Fruit fly (Drosophila melanogaster) whole organism, prepupa: ENCODE results near the gene Larp4B.

Source experiments
- Blimp-1 ChIP-seq: fragments of 200-800 bp; sonication (Bioruptor generic); optimal IDR thresholded peaks from 3 replicates; lab custom pipeline; 2017; ENCODE audit warnings: missing biosample characterization, missing genetic modification characterization, mild to moderate bottlenecking, moderate library complexity, missing genetic modification reagents
- CG10631 ChIP-seq: fragments of 200-800 bp; sonication (Bioruptor generic); optimal IDR thresholded peaks from 2 replicates; lab custom pipeline; 2016; ENCODE audit warnings: missing biosample characterization, missing genetic modification characterization
- CG10669 ChIP-seq: fragments of 200-800 bp; sonication (Bioruptor generic); optimal IDR thresholded peaks from 3 replicates; lab custom pipeline; 2018; ENCODE audit warnings: missing biosample characterization, mild to moderate bottlenecking, missing genetic modification characterization, moderate library complexity
- CG11902 ChIP-seq: fragments of 200-800 bp; sonication (Bioruptor generic); optimal IDR thresholded peaks from 3 replicates; lab custom pipeline; 2016; ENCODE audit warnings: missing biosample characterization, missing genetic modification characterization
- CG15336 ChIP-seq: fragments of 200-800 bp; sonication (Bioruptor generic); IDR thresholded peaks from 2 replicates; pipeline ENCODE4 v1.3.6; 2022; ENCODE audit warnings: missing biosample characterization, missing genetic modification characterization
- CG1621 ChIP-seq: fragments of 200-800 bp; sonication (Bioruptor generic); optimal IDR thresholded peaks from 3 replicates; lab custom pipeline; 2018; ENCODE audit warnings: missing biosample characterization, mild to moderate bottlenecking, missing genetic modification characterization
- CG16779 ChIP-seq: fragments of 200-800 bp; sonication (Bioruptor generic); optimal IDR thresholded peaks from 3 replicates; lab custom pipeline; 2017; ENCODE audit warnings: missing biosample characterization, mild to moderate bottlenecking, missing genetic modification characterization
- CG32006 ChIP-seq: fragments of 200-800 bp; sonication (Bioruptor generic); optimal IDR thresholded peaks from 3 replicates; lab custom pipeline; 2017; ENCODE audit warnings: missing biosample characterization, mild to moderate bottlenecking, missing genetic modification characterization
- CG3919 ChIP-seq: fragments of 200-800 bp; sonication (Bioruptor generic); optimal IDR thresholded peaks from 3 replicates; lab custom pipeline; 2016; ENCODE audit warnings: missing biosample characterization, missing genetic modification characterization
- CG4318 ChIP-seq: fragments of 200-800 bp; sonication (Bioruptor generic); optimal IDR thresholded peaks from 3 replicates; lab custom pipeline; 2017; ENCODE audit warnings: missing biosample characterization, mild to moderate bottlenecking, missing genetic modification characterization
- CG6163 ChIP-seq: fragments of 200-800 bp; sonication (Bioruptor generic); IDR thresholded peaks from 3 replicates; pipeline ENCODE4 v1.3.6; 2022; ENCODE audit warnings: missing biosample characterization, missing genetic modification characterization
- CG6276 ChIP-seq: fragments of 200-800 bp; sonication (Bioruptor generic); optimal IDR thresholded peaks from 2 replicates; lab custom pipeline; 2017; ENCODE audit warnings: missing biosample characterization, mild to moderate bottlenecking, missing genetic modification characterization
- CG6792 ChIP-seq: fragments of 200-800 bp; sonication (Bioruptor generic); optimal IDR thresholded peaks from 3 replicates; lab custom pipeline; 2016; ENCODE audit warnings: missing biosample characterization, missing genetic modification characterization
- CG6854 ChIP-seq: fragments of 200-800 bp; sonication (Bioruptor generic); optimal IDR thresholded peaks from 2 replicates; lab custom pipeline; 2017; ENCODE audit warnings: missing biosample characterization, mild to moderate bottlenecking, missing genetic modification characterization
- CG7368 ChIP-seq: fragments of 200-800 bp; sonication (Bioruptor generic); optimal IDR thresholded peaks from 3 replicates; lab custom pipeline; 2016; ENCODE audit warnings: missing biosample characterization, missing genetic modification characterization
- CG8119 ChIP-seq: fragments of 200-800 bp; sonication (Bioruptor generic); IDR thresholded peaks from 3 replicates; pipeline ENCODE4 v1.3.6; 2022; ENCODE audit warnings: missing biosample characterization, missing genetic modification characterization
- CG8319 ChIP-seq: fragments of 200-800 bp; sonication (Bioruptor generic); optimal IDR thresholded peaks from 3 replicates; lab custom pipeline; 2016; ENCODE audit warnings: missing biosample characterization, missing genetic modification characterization
- Eip75B ChIP-seq: fragments of 200-800 bp; sonication (Bioruptor generic); optimal IDR thresholded peaks from 3 replicates; lab custom pipeline; 2016; ENCODE audit warnings: missing biosample characterization, missing genetic modification characterization
- Eip78C ChIP-seq: fragments of 200-800 bp; sonication (Bioruptor generic); peaks from one replicate; lab custom pipeline; 2016; ENCODE audit warnings: missing biosample characterization, missing genetic modification characterization
- Gug ChIP-seq: fragments of 200-800 bp; sonication (Bioruptor generic); IDR thresholded peaks from 2 replicates; pipeline ENCODE4 v1.3.6; 2022; ENCODE audit warnings: missing biosample characterization, missing genetic modification characterization
- Hr38 ChIP-seq: sonication (Bioruptor generic); optimal IDR thresholded peaks from 2 replicates; lab custom pipeline; 2016; ENCODE audit warnings: missing biosample characterization, missing genetic modification characterization
- Hr4 ChIP-seq: fragments of 200-800 bp; sonication (Bioruptor generic); optimal IDR thresholded peaks from 3 replicates; lab custom pipeline; 2016; ENCODE audit warnings: missing biosample characterization, missing genetic modification characterization
- Smox ChIP-seq: fragments of 200-800 bp; sonication (Bioruptor generic); optimal IDR thresholded peaks from 3 replicates; lab custom pipeline; 2016; ENCODE audit warnings: missing biosample characterization, missing genetic modification characterization
- Sox14 ChIP-seq: fragments of 200-800 bp; sonication (Bioruptor generic); optimal IDR thresholded peaks from 3 replicates; lab custom pipeline; 2016; ENCODE audit warnings: missing biosample characterization, missing genetic modification characterization
- achi ChIP-seq: fragments of 200-800 bp; sonication (Bioruptor generic); optimal IDR thresholded peaks from 3 replicates; lab custom pipeline; 2016; ENCODE audit warnings: missing biosample characterization, missing genetic modification characterization
- acj6 ChIP-seq: fragments of 200-800 bp; sonication (Bioruptor generic); optimal IDR thresholded peaks from 3 replicates; lab custom pipeline; 2016; ENCODE audit warnings: missing biosample characterization, missing genetic modification characterization
- dsx ChIP-seq: fragments of 200-800 bp; optimal IDR thresholded peaks from 3 replicates; lab custom pipeline; 2019; ENCODE audit warnings: missing biosample characterization, mild to moderate bottlenecking, missing genetic modification characterization, moderate library complexity; ENCODE audit not compliant: poor library complexity, severe bottlenecking
- esn ChIP-seq: fragments of 200-800 bp; sonication (Bioruptor generic); optimal IDR thresholded peaks from 2 replicates; lab custom pipeline; 2016; ENCODE audit warnings: missing biosample characterization, mild to moderate bottlenecking, missing genetic modification characterization, moderate library complexity
- fkh ChIP-seq: fragments of 200-800 bp; sonication (Bioruptor generic); optimal IDR thresholded peaks from 3 replicates; lab custom pipeline; 2017; ENCODE audit warnings: missing biosample characterization, mild to moderate bottlenecking, missing genetic modification characterization, moderate library complexity
- lz ChIP-seq: fragments of 200-800 bp; sonication (Bioruptor generic); optimal IDR thresholded peaks from 3 replicates; lab custom pipeline; 2016; ENCODE audit warnings: missing biosample characterization, missing genetic modification characterization
- pdm3 ChIP-seq: fragments of 200-800 bp; sonication (Bioruptor generic); optimal IDR thresholded peaks from 3 replicates; lab custom pipeline; 2016; ENCODE audit warnings: missing biosample characterization, missing genetic modification characterization
- spab ChIP-seq: fragments of 200-800 bp; sonication (Bioruptor generic); optimal IDR thresholded peaks from 2 replicates; lab custom pipeline; 2017; ENCODE audit warnings: missing biosample characterization, mild to moderate bottlenecking, missing genetic modification characterization, missing genetic modification reagents
- ss ChIP-seq, 2 experiments: fragments of 200-800 bp; sonication (Bioruptor generic); optimal IDR thresholded peaks; 2 replicates in 1 of 2; 3 replicates in 1 of 2; lab custom pipeline; 2017 to 2018; ENCODE audit warnings: mild to moderate bottlenecking in 2 of 2, missing biosample characterization in 2 of 2, missing genetic modification characterization in 2 of 2, moderate library complexity in 1 of 2
- topi ChIP-seq: fragments of 200-800 bp; sonication (Bioruptor generic); optimal IDR thresholded peaks from 3 replicates; lab custom pipeline; 2016; ENCODE audit warnings: missing biosample characterization, missing genetic modification characterization

Gene Larp4B

DNA sequence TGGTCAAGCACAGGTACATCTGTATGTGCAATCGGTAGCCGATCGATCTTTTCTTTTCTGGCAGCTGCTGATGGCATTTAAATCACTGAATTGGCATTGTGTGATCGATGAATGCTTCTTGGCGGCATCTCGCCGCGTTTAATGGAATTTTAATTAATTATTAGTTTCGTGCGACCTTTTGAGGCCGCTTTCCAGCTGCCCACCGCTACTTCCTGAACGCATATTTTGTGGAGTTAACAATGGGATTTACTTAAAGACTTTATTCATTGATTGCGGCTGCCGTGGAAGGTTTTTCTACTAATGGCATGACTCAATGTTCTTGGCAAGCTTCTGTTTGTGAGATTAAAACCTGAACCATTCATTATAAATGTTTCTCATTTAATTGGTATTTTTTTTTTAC lies 37.0 kb downstream of the Larp4B start:
- TF ChIP-seq Eip75B (GFP tag; lab: Kevin White, UChicago) (no peak), Blimp-1 (GFP tag; lab: Kevin White, UChicago) (no peak), ss (GFP tag; optimal IDR thresholded peaks at IDR 0.05; lab: Kevin White, UChicago) (no peak), spab (GFP tag; lab: Kevin White, UChicago) (no peak), CG6854 (GFP tag; lab: Kevin White, UChicago) (no peak)
- TF ChIP-seq, all 60 proteins: peak for 0

DNA sequence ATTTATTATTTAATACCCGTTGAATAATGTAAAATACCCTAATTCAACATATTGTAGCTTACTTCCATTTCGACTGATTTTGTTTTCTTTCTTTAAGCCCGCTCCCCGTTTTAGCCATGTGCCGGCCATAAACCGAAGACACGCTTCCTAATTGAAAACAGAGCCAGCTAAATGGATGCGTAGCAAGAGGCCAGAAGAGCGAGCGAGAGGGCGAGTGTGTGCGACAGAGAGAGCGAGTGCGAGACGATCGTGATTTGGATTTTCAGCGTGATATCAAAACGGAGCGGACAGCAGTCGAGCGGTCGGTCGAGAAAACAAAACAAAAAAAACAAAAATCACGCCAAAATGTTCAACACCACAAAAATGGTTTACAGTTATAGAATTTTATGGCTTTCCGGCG lies 41.7 kb downstream of the Larp4B start:
- TF ChIP-seq CG10669 (GFP tag; lab: Kevin White, UChicago), result no peak
- no peak for TF ChIP-seq CG8119 (GFP tag; lab: Robert Waterston, UW)
- TF ChIP-seq CG16779 (tag; lab: Kevin White, UChicago), result no peak
- no peak for TF ChIP-seq dsx (GFP tag; lab: Kevin White, UChicago)
- TF ChIP-seq CG6792 (GFP tag; lab: Kevin White, UChicago), result no peak
- TF ChIP-seq CG10631 (GFP tag; lab: Kevin White, UChicago), result no peak
- TF ChIP-seq lz, result no peak
- no peak for TF ChIP-seq pdm3 (GFP tag; lab: Kevin White, UChicago)
- TF ChIP-seq Gug, result no peak
- no peak for TF ChIP-seq CG6276 (GFP tag; lab: Kevin White, UChicago)
- no peak for TF ChIP-seq ss (GFP tag; optimal IDR thresholded peaks at IDR 0.05; lab: Kevin White, UChicago)
- TF ChIP-seq topi, result no peak
- TF ChIP-seq spab (GFP tag; lab: Kevin White, UChicago), result no peak
- TF ChIP-seq Sox14, result no peak
- no peak for TF ChIP-seq fkh (GFP tag; lab: Kevin White, UChicago)
- TF ChIP-seq Eip75B (GFP tag; lab: Kevin White, UChicago), result no peak
- TF ChIP-seq Smox (GFP tag; lab: Kevin White, UChicago), result no peak
- no peak for TF ChIP-seq CG15336 (GFP tag; lab: Robert Waterston, UW)

DNA sequence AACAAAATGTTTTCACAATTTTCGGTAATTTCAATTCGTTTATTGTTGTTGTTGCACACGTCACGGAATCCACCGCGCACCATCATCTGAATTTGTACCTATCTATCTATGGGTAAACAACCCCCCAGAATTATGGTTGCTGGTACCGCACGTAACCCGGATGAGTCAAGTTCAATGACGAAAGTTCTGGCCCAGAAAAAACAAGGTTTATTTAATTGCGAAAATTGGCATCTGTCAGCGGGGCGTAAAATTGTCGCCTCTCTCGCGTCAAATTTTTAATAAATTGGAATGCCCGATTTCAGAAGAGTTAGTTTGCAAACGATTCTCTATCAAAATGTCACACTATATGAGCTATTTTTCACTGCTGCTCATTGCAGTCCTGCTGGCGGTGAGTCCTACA lies 43.5 kb downstream of the Larp4B start, which contains the start of gene CG34265:
Gene CG34265, plus strand, starts transcription at position 301 of the 400 bp plus-strand sequence.
- no peak for TF ChIP-seq CG10631 (GFP tag; lab: Kevin White, UChicago)
- TF ChIP-seq CG6792 (GFP tag; lab: Kevin White, UChicago), result no peak
- no peak for TF ChIP-seq Eip78C (GFP tag; lab: Kevin White, UChicago)
- no peak for TF ChIP-seq pdm3 (GFP tag; lab: Kevin White, UChicago)
- TF ChIP-seq CG8319 (GFP tag; lab: Kevin White, UChicago), result no peak
- TF ChIP-seq CG1621 (tag; lab: Kevin White, UChicago), result no peak
- no peak for TF ChIP-seq Hr4 (GFP tag; lab: Kevin White, UChicago)
- TF ChIP-seq acj6 (GFP tag; lab: Kevin White, UChicago), result no peak
- no peak for TF ChIP-seq CG11902 (GFP tag; lab: Kevin White, UChicago)
- no peak for TF ChIP-seq esn (GFP tag; lab: Kevin White, UChicago)
- TF ChIP-seq CG16779 (tag; lab: Kevin White, UChicago), result no peak
- TF ChIP-seq fkh (GFP tag; lab: Kevin White, UChicago), result no peak
- TF ChIP-seq Hr38 (GFP tag; lab: Kevin White, UChicago), result no peak
- no peak for TF ChIP-seq CG4318 (GFP tag; lab: Kevin White, UChicago)

DNA sequence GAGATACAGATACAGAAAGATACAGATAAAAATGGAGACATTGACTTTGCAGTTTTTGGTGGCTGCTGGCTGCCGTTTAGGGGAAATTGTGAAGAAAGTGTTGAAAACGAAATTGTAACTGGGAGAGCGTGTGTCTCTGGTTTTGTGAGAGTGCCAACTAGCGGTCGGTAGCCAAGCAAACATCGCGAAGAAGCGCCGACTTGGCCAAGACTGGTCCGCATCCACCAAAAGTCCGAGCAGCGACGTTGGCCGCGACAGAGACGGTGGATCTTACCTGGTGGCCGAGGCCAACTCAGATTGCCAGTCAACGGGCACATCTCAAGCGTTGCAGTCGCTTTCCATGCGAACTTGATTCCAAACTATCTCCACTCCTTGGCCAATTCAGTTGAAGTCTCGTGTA lies 46.1 kb downstream of the Larp4B start, which contains the start of gene CG14960:
Gene CG14960, plus strand, starts transcription at position 301 of the 400 bp plus-strand sequence.
- TF ChIP-seq Eip78C (GFP tag; lab: Kevin White, UChicago) (peak; percentile 54), CG6163 (GFP tag; lab: Robert Waterston, UW) (peak; percentile 30; the same call in 1 of the 3 replicates), Hr38 (GFP tag; lab: Kevin White, UChicago) (no peak), spab (GFP tag; lab: Kevin White, UChicago) (no peak)

DNA sequence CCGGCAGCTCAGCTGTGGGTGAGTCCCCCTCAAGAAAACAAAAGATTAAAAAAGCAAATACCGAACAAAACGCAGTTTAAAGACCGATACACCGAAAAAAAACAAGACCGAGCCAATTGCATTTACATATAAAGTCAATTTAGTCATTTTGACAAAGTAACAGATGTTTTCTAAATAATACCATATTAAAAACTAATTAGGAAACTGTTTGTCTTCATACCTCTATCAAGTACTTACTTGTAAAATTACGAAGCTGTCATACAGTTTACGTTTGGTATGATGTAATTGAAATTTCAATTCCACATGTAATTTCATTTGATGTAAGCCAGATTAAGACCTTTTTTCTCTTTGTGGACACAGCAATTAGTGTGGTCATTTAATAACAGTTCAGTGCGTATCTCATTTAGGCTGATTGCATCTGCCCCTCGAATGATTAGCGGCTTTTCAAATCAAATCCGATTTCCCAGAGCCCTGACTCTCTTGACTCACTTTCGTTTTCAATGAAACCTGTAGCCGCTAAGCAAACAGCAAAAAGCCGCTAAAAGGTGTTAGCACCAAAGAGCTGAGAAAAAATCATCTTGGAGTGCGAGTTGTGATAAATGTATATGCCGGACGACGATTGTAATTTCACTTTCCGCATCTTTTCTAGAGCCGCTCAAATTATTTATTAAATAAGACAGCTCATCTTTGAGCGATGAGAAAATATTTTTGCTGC lies 50.0 kb downstream of the Larp4B start:
- TF ChIP-seq Blimp-1 (GFP tag; lab: Kevin White, UChicago) (peak; percentile 59), CG15336 (GFP tag; lab: Robert Waterston, UW) (0 out of 2 replicates have a peak, but pooled peaks have one; percentile 16), Eip78C (GFP tag; lab: Kevin White, UChicago) (peak; percentile 76), CG3919 (GFP tag; lab: Kevin White, UChicago) (peak; percentile 6), CG8119 (GFP tag; lab: Robert Waterston, UW) (no peak), achi (GFP tag; lab: Kevin White, UChicago) (peak; percentile 17), CG16779 (tag; lab: Kevin White, UChicago) (no peak), Hr4 (GFP tag; lab: Kevin White, UChicago) (peak; percentile 40), CG32006 (GFP tag; lab: Kevin White, UChicago) (peak; percentile 54), ss (GFP tag; optimal IDR thresholded peaks at IDR 0.05; lab: Kevin White, UChicago) (no peak), CG7368 (GFP tag; lab: Kevin White, UChicago) (no peak), CG6854 (GFP tag; lab: Kevin White, UChicago) (no peak)
